Worm (Caenorhabditis elegans) whole organism, L1 larva: ENCODE data around the gene ZK1010.10.

Source experiments
- C16A3.4 ChIP-seq: fragments of 150-350 bp; optimal IDR thresholded peaks from 2 replicates; lab custom pipeline; 2014; ENCODE audit warnings: missing biosample characterization, missing genetic modification characterization
- F16B12.6 ChIP-seq: fragments of 150-350 bp; optimal IDR thresholded peaks from 2 replicates; lab custom pipeline; 2014; ENCODE audit warnings: missing biosample characterization, missing genetic modification characterization
- alr-1 ChIP-seq: fragments of 200-800 bp; sonication (Bioruptor generic); optimal IDR thresholded peaks from 2 replicates; lab custom pipeline; 2018; ENCODE audit warnings: borderline replicate concordance, mild to moderate bottlenecking, missing genetic modification characterization, missing compliant biosample characterization
- blmp-1 ChIP-seq: fragments of 150-350 bp; optimal IDR thresholded peaks from 2 replicates; lab custom pipeline; 2014; ENCODE audit warnings: missing biosample characterization, missing genetic modification characterization
- ceh-82 ChIP-seq, 3 experiments: fragments of 150-350 bp in 1 of 3; sonication (generic microtip) in 2 of 3; optimal IDR thresholded peaks; 2 replicates each; lab custom pipeline; 2014 to 2017; ENCODE audit warnings: missing biosample characterization in 3 of 3, missing genetic modification characterization in 3 of 3
- ceh-90 ChIP-seq: sonication (generic microtip); optimal IDR thresholded peaks from 2 replicates; lab custom pipeline; 2016; ENCODE audit warnings: missing genetic modification characterization, missing compliant biosample characterization
- ces-1 ChIP-seq: fragments of 150-350 bp; optimal IDR thresholded peaks from 2 replicates; lab custom pipeline; 2014; ENCODE audit warnings: missing biosample characterization, missing genetic modification reagents, missing genetic modification characterization
- efl-1 ChIP-seq, 4 experiments: fragments of 150-350 bp; optimal IDR thresholded peaks in 3 of 4; peaks in 1 of 4; 1 replicate in 1 of 4; 2 replicates in 3 of 4; lab custom pipeline; 2014; ENCODE audit warnings: missing biosample characterization in 2 of 4, missing genetic modification characterization in 2 of 4, missing genetic modification reagents in 2 of 4
- egl-27 ChIP-seq, 2 experiments: fragments of 150-350 bp in 1 of 2; sonication (generic microtip); optimal IDR thresholded peaks; 3 replicates each; lab custom pipeline; 2017 to 2018; ENCODE audit warnings: missing biosample characterization in 2 of 2, missing genetic modification characterization in 2 of 2, missing genetic modification reagents in 2 of 2
- elt-2 ChIP-seq: sonication (generic microtip); optimal IDR thresholded peaks from 2 replicates; lab custom pipeline; 2016; ENCODE audit warnings: missing genetic modification characterization, mild to moderate bottlenecking, inconsistent platforms, missing compliant biosample characterization, missing genetic modification reagents
- elt-3 ChIP-seq, 6 experiments: fragments of 150-350 bp in 1 of 6; sonication (generic microtip); optimal IDR thresholded peaks; 2 replicates each; lab custom pipeline; 2017 to 2018; ENCODE audit warnings: missing biosample characterization in 6 of 6, missing genetic modification characterization in 6 of 6, inconsistent platforms in 1 of 6
- ets-5 ChIP-seq: fragments of 200-800 bp; sonication (Bioruptor generic); IDR thresholded peaks from 2 replicates; pipeline ENCODE4 v1.3.6; 2022; ENCODE audit warnings: missing genetic modification characterization, missing compliant biosample characterization
- fkh-10 ChIP-seq: sonication (generic microtip); optimal IDR thresholded peaks from 2 replicates; lab custom pipeline; 2017; ENCODE audit warnings: missing biosample characterization, missing genetic modification reagents, missing genetic modification characterization
- fos-1 ChIP-seq: fragments of 150-350 bp; optimal IDR thresholded peaks from 2 replicates; lab custom pipeline; 2014; ENCODE audit warnings: missing biosample characterization, missing genetic modification characterization
- hpl-2 ChIP-seq: fragments of 150-350 bp; optimal IDR thresholded peaks from 2 replicates; lab custom pipeline; 2014; ENCODE audit warnings: missing biosample characterization, missing genetic modification reagents, missing genetic modification characterization
- lin-14 ChIP-seq: fragments of 200-800 bp; sonication (Bioruptor generic); optimal IDR thresholded peaks from 2 replicates; lab custom pipeline; 2018; ENCODE audit warnings: mild to moderate bottlenecking, missing genetic modification characterization, moderate library complexity, missing compliant biosample characterization
- lin-15B ChIP-seq: fragments of 150-350 bp; sonication (generic microtip); optimal IDR thresholded peaks from 3 replicates; lab custom pipeline; 2014; ENCODE audit warnings: missing biosample characterization, missing genetic modification characterization
- lin-35 ChIP-seq, 2 experiments: fragments of 150-350 bp; optimal IDR thresholded peaks; 2 replicates each; lab custom pipeline; 2014; ENCODE audit warnings: missing biosample characterization in 2 of 2, missing genetic modification characterization in 2 of 2, missing genetic modification reagents in 2 of 2
- lsy-2 ChIP-seq, 2 experiments: fragments of 150-350 bp; optimal IDR thresholded peaks; 2 replicates each; lab custom pipeline; 2014; ENCODE audit warnings: missing biosample characterization in 2 of 2, missing genetic modification characterization in 2 of 2
- mab-9 ChIP-seq: fragments of 200-800 bp; sonication (Bioruptor generic); IDR thresholded peaks from 2 replicates; pipeline ENCODE4 v1.3.6; 2022; ENCODE audit warnings: missing genetic modification reagents, missing genetic modification characterization, missing compliant biosample characterization
- mep-1 ChIP-seq: fragments of 150-350 bp; optimal IDR thresholded peaks from 2 replicates; lab custom pipeline; 2014; ENCODE audit warnings: missing biosample characterization, missing genetic modification characterization
- nhr-19 ChIP-seq: fragments of 200-800 bp; sonication (Bioruptor generic); conservative IDR thresholded peaks from 2 replicates; pipeline ENCODE4 v1.3.6; 2022; ENCODE audit warnings: missing genetic modification characterization, missing compliant biosample characterization
- nhr-20 ChIP-seq: sonication (generic microtip); optimal IDR thresholded peaks from 2 replicates; lab custom pipeline; 2016; ENCODE audit warnings: mild to moderate bottlenecking, missing genetic modification characterization, missing compliant biosample characterization
- nhr-47 ChIP-seq: sonication (generic microtip); optimal IDR thresholded peaks from 2 replicates; lab custom pipeline; 2016; ENCODE audit warnings: mild to moderate bottlenecking, missing genetic modification characterization, moderate library complexity, missing compliant biosample characterization
- nhr-76 ChIP-seq: sonication (generic microtip); optimal IDR thresholded peaks from 2 replicates; lab custom pipeline; 2017; ENCODE audit warnings: missing biosample characterization, missing genetic modification characterization
- nhr-77 ChIP-seq: fragments of 150-350 bp; optimal IDR thresholded peaks from 2 replicates; lab custom pipeline; 2014; ENCODE audit warnings: missing biosample characterization, missing genetic modification characterization
- nhr-85 ChIP-seq: sonication (generic microtip); peaks from one replicate; lab custom pipeline; 2016; ENCODE audit warnings: missing genetic modification characterization, inconsistent platforms, missing compliant biosample characterization
- nhr-90 ChIP-seq: sonication (generic microtip); optimal IDR thresholded peaks from 2 replicates; lab custom pipeline; 2016; ENCODE audit warnings: mild to moderate bottlenecking, missing genetic modification characterization, missing compliant biosample characterization; ENCODE audit not compliant: poor library complexity
- pag-3 ChIP-seq: sonication (generic microtip); optimal IDR thresholded peaks from 2 replicates; lab custom pipeline; 2017; ENCODE audit warnings: missing genetic modification characterization, mild to moderate bottlenecking, missing compliant biosample characterization, antibody characterized with exemption, borderline replicate concordance; ENCODE audit not compliant: insufficient read depth
- rnt-1 ChIP-seq: sonication (generic microtip); optimal IDR thresholded peaks from 2 replicates; lab custom pipeline; 2016; ENCODE audit warnings: mild to moderate bottlenecking, missing genetic modification characterization, moderate library complexity, missing compliant biosample characterization
- snu-23 ChIP-seq: sonication (generic microtip); optimal IDR thresholded peaks from 2 replicates; lab custom pipeline; 2016; ENCODE audit warnings: missing genetic modification characterization, missing compliant biosample characterization
- sox-4 ChIP-seq: sonication (generic microtip); optimal IDR thresholded peaks from 2 replicates; lab custom pipeline; 2016; ENCODE audit warnings: missing genetic modification characterization, missing compliant biosample characterization
- tlp-1 ChIP-seq: fragments of 150-350 bp; optimal IDR thresholded peaks from 2 replicates; lab custom pipeline; 2014; ENCODE audit warnings: missing biosample characterization, missing genetic modification characterization
- unc-62 ChIP-seq: fragments of 150-350 bp; optimal IDR thresholded peaks from 2 replicates; lab custom pipeline; 2014; ENCODE audit warnings: missing biosample characterization, missing genetic modification reagents, missing genetic modification characterization
- vab-15 ChIP-seq: sonication (generic microtip); optimal IDR thresholded peaks from 2 replicates; lab custom pipeline; 2017; ENCODE audit warnings: missing genotype, mild to moderate bottlenecking, missing genetic modification characterization, missing compliant biosample characterization
- ztf-11 ChIP-seq, 2 experiments: sonication (generic microtip); optimal IDR thresholded peaks; 2 replicates each; lab custom pipeline; 2016 to 2017; ENCODE audit warnings: missing genetic modification characterization in 2 of 2, missing biosample characterization in 1 of 2, missing compliant biosample characterization in 1 of 2

Gene ZK1010.10

DNA sequence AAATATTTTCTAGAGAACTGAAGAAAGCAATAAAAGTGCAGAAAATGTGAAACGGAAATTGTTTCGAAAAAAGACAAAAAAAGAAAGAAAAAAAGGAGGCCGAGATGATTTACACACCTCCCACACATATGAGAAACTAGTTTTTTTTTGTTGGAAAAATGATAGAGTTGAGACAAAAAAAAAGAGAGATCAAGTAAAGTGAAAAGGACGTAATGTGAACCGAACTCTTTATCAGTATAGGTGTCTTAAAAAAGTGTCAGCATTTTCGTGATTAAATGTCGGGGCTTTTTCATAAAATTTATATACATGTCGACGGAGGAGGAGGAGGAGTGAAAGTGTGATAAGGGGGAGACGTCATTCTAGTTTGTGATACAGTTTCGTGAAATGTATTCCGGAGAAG lies 42.9 kb upstream of the ZK1010.10 start:
- TF ChIP-seq egl-27 (tag; optimal IDR thresholded peaks at IDR 0.05; lab: Kevin White, UChicago) (no peak), elt-2 (peak; percentile 63), nhr-47 (tag; lab: Kevin White, UChicago) (no peak), ztf-11 (tag; optimal IDR thresholded peaks at IDR 0.05; lab: Kevin White, UChicago) (no peak), tlp-1 (no peak), nhr-90 (tag; lab: Kevin White, UChicago) (peak; percentile 9), fkh-10 (no peak), nhr-19 (GFP tag; lab: Robert Waterston, UW) (no peak), nhr-85 (tag; lab: Kevin White, UChicago) (peak; percentile 18), efl-1 (optimal IDR thresholded peaks at IDR 0.05; lab: Kevin White, UChicago) (no peak), efl-1 (GFP tag; optimal IDR thresholded peaks at IDR 0.05 in 1 of 2; lab: Kevin White, UChicago) (peak in 1 of 2 experiments; percentile 77), rnt-1 (tag; lab: Kevin White, UChicago) (no peak), lsy-2 (tag; optimal IDR thresholded peaks at IDR 0.05; lab: Kevin White, UChicago) (no peak), alr-1 (tag; lab: Kevin White, UChicago) (no peak), unc-62 (GFP tag; lab: Kevin White, UChicago) (no peak), blmp-1 (tag; lab: Kevin White, UChicago) (peak; percentile 21), mab-9 (no peak), elt-3 (tag; optimal IDR thresholded peaks at IDR 0.05; lab: Kevin White, UChicago) (peak in 1 of 6 experiments; percentile 2), nhr-20 (tag; lab: Kevin White, UChicago) (no peak), fos-1 (tag; lab: Kevin White, UChicago) (no peak), lin-35 (GFP tag; optimal IDR thresholded peaks at IDR 0.05; lab: Kevin White, UChicago) (peak in 1 of 2 experiments; percentile 0), vab-15 (tag; lab: Kevin White, UChicago) (no peak)

ce11 chrIII:12960705-12961104 lies 41.5 kb upstream of the ZK1010.10 start:
- TF ChIP-seq elt-2 (peak; percentile 53), hpl-2 (GFP tag; lab: Kevin White, UChicago) (no peak)

DNA sequence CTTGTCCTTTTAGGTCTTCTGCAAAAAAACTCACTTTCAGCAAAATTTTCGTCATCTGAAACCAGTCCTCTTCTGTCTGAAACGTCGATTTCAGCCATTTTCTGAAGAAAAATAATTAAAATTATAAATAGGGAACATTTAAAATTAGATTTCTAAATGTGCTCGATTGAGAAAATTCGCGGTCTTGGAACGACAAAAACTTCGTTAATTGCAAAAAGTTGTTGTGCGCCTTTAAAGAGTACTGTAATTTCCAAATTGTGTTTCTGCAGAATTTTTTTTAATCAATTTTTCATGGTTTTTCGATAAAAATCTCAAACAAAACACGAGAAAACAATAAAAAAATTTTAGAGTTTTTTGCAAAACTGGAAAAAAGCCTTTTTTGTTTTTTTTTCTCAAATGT lies 35.3 kb upstream of the ZK1010.10 start, which contains the start of gene ttm-1:
ttm-1 (minus strand) TSS at position 101 of the 400 bp plus-strand sequence.
- no peak for TF ChIP-seq elt-2
- no peak for TF ChIP-seq nhr-47 (tag; lab: Kevin White, UChicago)
- TF ChIP-seq snu-23 (GFP tag; lab: Kevin White, UChicago), result no peak
- TF ChIP-seq rnt-1 (tag; lab: Kevin White, UChicago), result no peak
- TF ChIP-seq elt-3 (tag; optimal IDR thresholded peaks at IDR 0.05; lab: Kevin White, UChicago), result no peak
- no peak for TF ChIP-seq lin-15B (tag; lab: Kevin White, UChicago)
- no peak for TF ChIP-seq nhr-76 (tag; lab: Kevin White, UChicago)
- TF ChIP-seq lin-14 (GFP tag; lab: Kevin White, UChicago), result no peak
- TF ChIP-seq ceh-90, result no peak
- TF ChIP-seq ces-1, result no peak
- no peak for TF ChIP-seq F16B12.6 (tag; lab: Kevin White, UChicago)

DNA sequence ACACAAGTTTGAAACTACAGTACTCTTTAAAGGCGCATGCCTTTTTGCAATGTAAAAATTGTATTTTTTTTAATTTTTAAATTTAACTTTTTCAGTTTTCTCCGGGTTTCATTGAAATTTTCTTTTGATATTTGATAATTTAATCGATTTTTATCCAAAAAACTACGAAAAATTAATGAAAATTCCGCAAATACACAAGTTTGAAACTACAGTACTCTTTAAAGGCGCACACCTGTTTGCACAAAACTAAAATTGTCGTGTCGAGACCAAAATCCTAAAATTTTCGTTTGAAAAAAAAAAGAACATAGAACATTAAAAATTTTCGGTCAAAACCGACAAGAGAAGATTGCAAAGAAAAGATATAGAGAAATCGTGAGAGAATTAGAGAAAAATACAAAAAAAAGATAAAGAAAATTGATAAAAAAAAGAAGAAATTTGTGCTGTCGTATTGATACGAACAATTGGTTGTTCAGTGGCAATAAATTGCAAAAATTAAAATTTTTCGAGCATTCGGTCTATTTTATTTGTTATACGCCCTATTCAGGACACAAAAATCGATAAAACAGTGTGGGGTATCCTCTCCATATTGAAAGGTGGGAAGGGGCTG lies 34.6 kb upstream of the ZK1010.10 start:
- no peak for TF ChIP-seq efl-1 (optimal IDR thresholded peaks at IDR 0.05; lab: Kevin White, UChicago)
- peak in 1 of 2 experiments; percentile 51 for TF ChIP-seq efl-1 (GFP tag; optimal IDR thresholded peaks at IDR 0.05 in 1 of 2; lab: Kevin White, UChicago)
- peak in 1 of 2 experiments; percentile 46 for TF ChIP-seq lsy-2 (tag; optimal IDR thresholded peaks at IDR 0.05; lab: Kevin White, UChicago)
- peak; percentile 52 for TF ChIP-seq elt-2
- TF ChIP-seq ets-5, result no peak
- peak; percentile 1 for TF ChIP-seq snu-23 (GFP tag; lab: Kevin White, UChicago)

DNA sequence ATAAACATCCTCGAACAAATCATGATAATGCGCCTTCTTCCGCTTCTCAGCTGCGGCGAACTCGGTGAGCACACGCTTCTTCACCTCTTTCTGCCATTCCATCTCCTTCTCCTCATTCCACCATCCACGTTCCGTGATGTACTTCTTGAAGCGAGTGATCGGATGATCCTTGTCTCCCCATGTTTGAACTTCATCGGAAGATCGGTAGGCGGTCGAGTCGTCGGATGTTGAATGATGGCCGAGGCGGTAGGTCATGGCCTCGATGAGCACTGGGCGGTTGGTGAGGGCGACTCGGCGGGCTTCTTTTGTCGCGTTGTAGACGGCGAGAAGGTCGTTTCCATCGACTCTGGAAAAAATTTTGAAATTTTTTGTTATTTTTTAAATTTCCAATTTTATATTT lies 33.9 kb upstream of the ZK1010.10 start:
- TF ChIP-seq sox-4 (tag; lab: Kevin White, UChicago), result no peak
- TF ChIP-seq unc-62 (GFP tag; lab: Kevin White, UChicago), result no peak
- no peak for TF ChIP-seq ceh-90
- TF ChIP-seq C16A3.4 (tag; lab: Kevin White, UChicago), result no peak
- no peak for TF ChIP-seq ceh-82 (tag; optimal IDR thresholded peaks at IDR 0.05; lab: Kevin White, UChicago)
- no peak for TF ChIP-seq nhr-77 (tag; lab: Kevin White, UChicago)
- TF ChIP-seq tlp-1, result no peak
- TF ChIP-seq mep-1 (tag; lab: Kevin White, UChicago), result no peak
- no peak for TF ChIP-seq pag-3 (tag; lab: Kevin White, UChicago)
- TF ChIP-seq egl-27 (tag; optimal IDR thresholded peaks at IDR 0.05; lab: Kevin White, UChicago), result no peak
- TF ChIP-seq, all 84 proteins: peak for 0
